Worm (Caenorhabditis elegans) whole organism, L4/young adult: ENCODE data around the gene elo-2.

Experiments
- W03F9.2 ChIP-seq: fragments of 150-350 bp; optimal IDR thresholded peaks from 2 replicates; lab custom pipeline; 2014; ENCODE audit warnings: missing biosample characterization, missing genetic modification characterization
- dao-5 ChIP-seq: sonication (generic microtip); optimal IDR thresholded peaks from 2 replicates; lab custom pipeline; 2016; ENCODE audit warnings: missing genotype, missing genetic modification characterization, moderate library complexity, missing compliant biosample characterization
- him-1 ChIP-seq: sonication (generic microtip); optimal IDR thresholded peaks from 2 replicates; lab custom pipeline; 2016; ENCODE audit warnings: missing genotype, missing genetic modification reagents, missing genetic modification characterization, missing compliant biosample characterization

ce11 chrIV:17475743-17476142, 8.5 kb upstream of the elo-2 start, which contains the start of gene grl-24:
- TF ChIP-seq W03F9.2 (tag; lab: Kevin White, UChicago) = no peak
- no peak for TF ChIP-seq him-1 (tag; lab: Kevin White, UChicago)
- TF ChIP-seq dao-5 (tag; lab: Kevin White, UChicago) = no peak
